Fruit fly (Drosophila melanogaster) whole organism, embryonic: Measurements from ENCODE around the gene Rsph3.
A peak's percentile ranks its signal among the peaks of the same experiment; 100 is the strongest.

Source experiments
- B-H1 ChIP-seq: fragments of 200-800 bp; sonication (Bioruptor generic); IDR thresholded peaks from 3 replicates; pipeline ENCODE4 v1.3.6; 2022; ENCODE audit warnings: missing biosample characterization, missing genetic modification characterization
- CG10209 ChIP-seq: fragments of 200-800 bp; sonication (Bioruptor generic); optimal IDR thresholded peaks from 3 replicates; lab custom pipeline; 2017; ENCODE audit warnings: missing biosample characterization, mild to moderate bottlenecking, missing genetic modification characterization, missing genetic modification reagents
- CG10543 ChIP-seq: fragments of 200-800 bp; sonication (Bioruptor generic); optimal IDR thresholded peaks from 3 replicates; lab custom pipeline; 2017; ENCODE audit warnings: missing biosample characterization, mild to moderate bottlenecking, missing genetic modification characterization, moderate library complexity
- CG11695 ChIP-seq: fragments of 200-800 bp; sonication (Bioruptor generic); IDR thresholded peaks from 3 replicates; pipeline ENCODE4 v1.3.6; 2022; ENCODE audit warnings: missing biosample characterization, missing genetic modification characterization
- CG11723 ChIP-seq: fragments of 200-800 bp; sonication (Bioruptor generic); optimal IDR thresholded peaks from 2 replicates; lab custom pipeline; 2017; ENCODE audit warnings: missing biosample characterization, mild to moderate bottlenecking, missing genetic modification characterization
- CG12104 ChIP-seq: fragments of 200-800 bp; sonication (Bioruptor generic); optimal IDR thresholded peaks from 3 replicates; lab custom pipeline; 2016; ENCODE audit warnings: missing biosample characterization, missing genetic modification characterization
- CG12155 ChIP-seq: fragments of 200-800 bp; sonication (Bioruptor generic); optimal IDR thresholded peaks from 3 replicates; lab custom pipeline; 2016; ENCODE audit warnings: missing biosample characterization, missing genetic modification characterization
- CG12659 ChIP-seq: fragments of 200-800 bp; sonication (Bioruptor generic); optimal IDR thresholded peaks from 3 replicates; lab custom pipeline; 2017; ENCODE audit warnings: mild to moderate bottlenecking, missing biosample characterization, missing genetic modification reagents, missing genetic modification characterization
- CG13424 ChIP-seq: fragments of 200-800 bp; sonication (Bioruptor generic); optimal IDR thresholded peaks from 2 replicates; lab custom pipeline; 2019; ENCODE audit warnings: missing biosample characterization, mild to moderate bottlenecking, missing genetic modification characterization, moderate library complexity
- CG14667 ChIP-seq: fragments of 200-800 bp; sonication (Bioruptor generic); IDR thresholded peaks from 2 replicates; pipeline ENCODE4 v1.3.6; 2022; ENCODE audit warnings: missing biosample characterization, missing genetic modification characterization
- CG17568 ChIP-seq: fragments of 200-800 bp; sonication (Bioruptor generic); optimal IDR thresholded peaks from 2 replicates; lab custom pipeline; 2018; ENCODE audit warnings: missing biosample characterization, mild to moderate bottlenecking, missing genetic modification characterization, moderate library complexity
- CG2120 ChIP-seq: fragments of 200-800 bp; sonication (Bioruptor generic); optimal IDR thresholded peaks from 3 replicates; lab custom pipeline; 2016; ENCODE audit warnings: missing biosample characterization, missing genetic modification characterization
- CG2712 ChIP-seq: fragments of 200-800 bp; optimal IDR thresholded peaks from 3 replicates; lab custom pipeline; 2019; ENCODE audit warnings: missing biosample characterization, mild to moderate bottlenecking, missing genetic modification characterization, moderate library complexity
- CG30403 ChIP-seq: fragments of 200-800 bp; sonication (Bioruptor generic); optimal IDR thresholded peaks from 3 replicates; lab custom pipeline; 2016; ENCODE audit warnings: missing biosample characterization, missing genetic modification characterization
- CG8944 ChIP-seq: fragments of 200-800 bp; sonication (Bioruptor generic); optimal IDR thresholded peaks from 3 replicates; lab custom pipeline; 2016; ENCODE audit warnings: missing biosample characterization, missing genetic modification characterization
- CG9437 ChIP-seq: fragments of 200-800 bp; sonication (Bioruptor generic); optimal IDR thresholded peaks from 2 replicates; lab custom pipeline; 2018; ENCODE audit warnings: missing biosample characterization, mild to moderate bottlenecking, missing genetic modification characterization
- CG9797 ChIP-seq: fragments of 200-800 bp; sonication (Bioruptor generic); optimal IDR thresholded peaks from 3 replicates; lab custom pipeline; 2018; ENCODE audit warnings: missing biosample characterization, mild to moderate bottlenecking, missing genetic modification characterization
- CG9817 ChIP-seq: fragments of 200-800 bp; sonication (Bioruptor generic); optimal IDR thresholded peaks from 2 replicates; lab custom pipeline; 2018; ENCODE audit warnings: missing biosample characterization, mild to moderate bottlenecking, missing genetic modification characterization, moderate library complexity
- Dp ChIP-seq: fragments of 200-800 bp; sonication (Bioruptor generic); optimal IDR thresholded peaks from 2 replicates; lab custom pipeline; 2018; ENCODE audit warnings: missing biosample characterization, mild to moderate bottlenecking, missing genetic modification characterization, moderate library complexity
- Fer2 ChIP-seq: fragments of 200-800 bp; sonication (Bioruptor generic); optimal IDR thresholded peaks from 2 replicates; lab custom pipeline; 2018; ENCODE audit warnings: missing biosample characterization, mild to moderate bottlenecking, missing genetic modification characterization, moderate library complexity
- Hr39 ChIP-seq: fragments of >200 bp; optimal IDR thresholded peaks from 2 replicates; lab custom pipeline; 2017
- MESR4 ChIP-seq: fragments of 200-800 bp; sonication (Bioruptor generic); optimal IDR thresholded peaks from 2 replicates; lab custom pipeline; 2018; ENCODE audit warnings: missing biosample characterization, mild to moderate bottlenecking, missing genetic modification characterization, moderate library complexity
- MTF-1 ChIP-seq: fragments of 200-800 bp; sonication (Bioruptor generic); optimal IDR thresholded peaks from 2 replicates; lab custom pipeline; 2018; ENCODE audit warnings: missing biosample characterization, mild to moderate bottlenecking, missing genetic modification characterization, borderline replicate concordance
- Mad ChIP-seq: fragments of 200-800 bp; sonication (Bioruptor generic); optimal IDR thresholded peaks from 2 replicates; lab custom pipeline; 2016; ENCODE audit warnings: missing biosample characterization, missing genetic modification characterization
- Max ChIP-seq: fragments of 200-800 bp; sonication (Bioruptor generic); optimal IDR thresholded peaks from 2 replicates; lab custom pipeline; 2016; ENCODE audit warnings: missing biosample characterization, mild to moderate bottlenecking, missing genetic modification characterization
- NC2β ChIP-seq: fragments of 200-800 bp; sonication (Bioruptor generic); optimal IDR thresholded peaks from 2 replicates; lab custom pipeline; 2016; ENCODE audit warnings: missing biosample characterization, missing genetic modification characterization
- Oaz ChIP-seq: fragments of 200-800 bp; sonication (Bioruptor generic); IDR thresholded peaks from 2 replicates; pipeline ENCODE4 v1.3.6; 2022; ENCODE audit warnings: missing biosample characterization, missing genetic modification characterization
- Sin3A ChIP-seq: fragments of >200 bp; optimal IDR thresholded peaks from 2 replicates; lab custom pipeline; 2018
- Xbp1 ChIP-seq: fragments of 200-800 bp; sonication (Bioruptor generic); optimal IDR thresholded peaks from 3 replicates; lab custom pipeline; 2016; ENCODE audit warnings: missing biosample characterization, mild to moderate bottlenecking, missing genetic modification characterization
- YL-1 ChIP-seq: fragments of 200-800 bp; sonication (Bioruptor generic); optimal IDR thresholded peaks from 3 replicates; lab custom pipeline; 2017; ENCODE audit warnings: missing biosample characterization, mild to moderate bottlenecking, missing genetic modification characterization
- abd-A ChIP-seq: fragments of 200-800 bp; sonication (Bioruptor generic); optimal IDR thresholded peaks from 3 replicates; lab custom pipeline; 2019; ENCODE audit warnings: missing biosample characterization, mild to moderate bottlenecking, missing genetic modification characterization, moderate library complexity
- bowl ChIP-seq: fragments of 200-800 bp; sonication (Bioruptor generic); IDR thresholded peaks from 2 replicates; pipeline ENCODE4 v1.3.6; 2022; ENCODE audit warnings: missing biosample characterization, missing genetic modification characterization
- cato ChIP-seq: fragments of 200-800 bp; sonication (Bioruptor generic); optimal IDR thresholded peaks from 2 replicates; lab custom pipeline; 2016; ENCODE audit warnings: missing biosample characterization, missing genetic modification characterization, borderline replicate concordance
- chm ChIP-seq: fragments of 200-800 bp; sonication (Bioruptor generic); IDR thresholded peaks from 2 replicates; pipeline ENCODE4 v1.3.6; 2022; ENCODE audit warnings: missing biosample characterization, missing genetic modification characterization
- ci ChIP-seq: fragments of 200-800 bp; sonication (Bioruptor generic); IDR thresholded peaks from 3 replicates; pipeline ENCODE4 v1.3.6; 2022; ENCODE audit warnings: missing biosample characterization, missing genetic modification characterization
- crc ChIP-seq: fragments of 200-800 bp; sonication (Bioruptor generic); optimal IDR thresholded peaks from 2 replicates; lab custom pipeline; 2016; ENCODE audit warnings: missing biosample characterization, missing genetic modification characterization
- ems ChIP-seq: fragments of 200-800 bp; sonication (Bioruptor generic); optimal IDR thresholded peaks from 3 replicates; lab custom pipeline; 2016; ENCODE audit warnings: missing biosample characterization, missing genetic modification characterization
- eve ChIP-seq, 2 experiments: fragments of >200 bp; optimal IDR thresholded peaks; 2 replicates each; lab custom pipeline; 2017; ENCODE audit warnings: missing biosample characterization in 2 of 2, missing genetic modification characterization in 2 of 2
- fd3F ChIP-seq: fragments of 200-800 bp; sonication (Bioruptor generic); optimal IDR thresholded peaks from 2 replicates; lab custom pipeline; 2018; ENCODE audit warnings: missing biosample characterization, mild to moderate bottlenecking, missing genetic modification characterization, moderate library complexity
- fd96Cb ChIP-seq: fragments of 200-800 bp; sonication (Bioruptor generic); optimal IDR thresholded peaks from 2 replicates; lab custom pipeline; 2018; ENCODE audit warnings: missing biosample characterization, mild to moderate bottlenecking, missing genetic modification characterization, moderate library complexity
- gce ChIP-seq: fragments of 200-800 bp; sonication (Bioruptor generic); IDR thresholded peaks from 3 replicates; pipeline ENCODE4 v1.3.6; 2022; ENCODE audit warnings: missing biosample characterization, missing genetic modification characterization
- hb ChIP-seq: fragments of 200-800 bp; sonication (Bioruptor generic); IDR thresholded peaks from 3 replicates; pipeline ENCODE4 v1.3.6; 2022; ENCODE audit warnings: missing biosample characterization, missing genetic modification characterization; ENCODE audit not compliant: partially characterized antibody
- ind ChIP-seq: fragments of 200-800 bp; sonication (Bioruptor generic); optimal IDR thresholded peaks from 3 replicates; lab custom pipeline; 2016; ENCODE audit warnings: missing biosample characterization, missing genetic modification characterization
- lab ChIP-seq: fragments of 200-800 bp; sonication (Bioruptor generic); optimal IDR thresholded peaks from 3 replicates; lab custom pipeline; 2017; ENCODE audit warnings: missing biosample characterization, missing genetic modification characterization, mild to moderate bottlenecking, moderate library complexity, missing genetic modification reagents
- mirr ChIP-seq: fragments of 200-800 bp; sonication (Bioruptor generic); optimal IDR thresholded peaks from 3 replicates; lab custom pipeline; 2018; ENCODE audit warnings: missing biosample characterization, mild to moderate bottlenecking, missing genetic modification characterization
- nau ChIP-seq: fragments of 200-800 bp; sonication (Bioruptor generic); optimal IDR thresholded peaks from 3 replicates; lab custom pipeline; 2017; ENCODE audit warnings: missing biosample characterization, mild to moderate bottlenecking, missing genetic modification characterization, missing genetic modification reagents
- nerfin-2 ChIP-seq: fragments of 200-800 bp; sonication (Bioruptor generic); IDR thresholded peaks from 2 replicates; pipeline ENCODE4 v1.3.6; 2022; ENCODE audit warnings: missing biosample characterization, missing genetic modification characterization; ENCODE audit not compliant: partially characterized antibody
- odd ChIP-seq: fragments of 200-800 bp; sonication (Bioruptor generic); optimal IDR thresholded peaks from 2 replicates; lab custom pipeline; 2017; ENCODE audit warnings: missing biosample characterization, mild to moderate bottlenecking, missing genetic modification characterization
- phol ChIP-seq: fragments of 200-800 bp; sonication (Bioruptor generic); optimal IDR thresholded peaks from 3 replicates; lab custom pipeline; 2018; ENCODE audit warnings: missing biosample characterization, mild to moderate bottlenecking, missing genetic modification characterization, moderate library complexity
- sens ChIP-seq: fragments of 200-800 bp; sonication (Bioruptor generic); peaks from one replicate; lab custom pipeline; 2016; ENCODE audit warnings: missing biosample characterization, missing genetic modification characterization
- tna ChIP-seq: fragments of 200-800 bp; sonication (Bioruptor generic); IDR thresholded peaks from 2 replicates; pipeline ENCODE4 v1.3.6; 2022; ENCODE audit warnings: missing biosample characterization, missing genetic modification characterization; ENCODE audit not compliant: partially characterized antibody

Rsph3 gene

dm6 chr3L:6742974-6743345, 20.1 kb downstream of the Rsph3 start, which contains the start of gene dikar (continued):
- no peak for TF ChIP-seq CG17568 (GFP tag; lab: Kevin White, UChicago)
- TF ChIP-seq ind (GFP tag; lab: Kevin White, UChicago), result peak; percentile 37
- TF ChIP-seq Sin3A (lab: Kevin White, UChicago), result no peak
- peak; percentile 48; the same call in 1 of the 2 replicates for TF ChIP-seq chm
- no peak; the same call in 2 of the 3 replicates for TF ChIP-seq B-H1 (GFP tag; lab: Robert Waterston, UW)
- no peak for TF ChIP-seq CG11723 (GFP tag; lab: Kevin White, UChicago)
- TF ChIP-seq abd-A (tag; lab: Kevin White, UChicago), result no peak
- no peak for TF ChIP-seq bowl (GFP tag; lab: Robert Waterston, UW)
- no peak for TF ChIP-seq gce (GFP tag; lab: Robert Waterston, UW)
- peak; percentile 48 for TF ChIP-seq ems (GFP tag; lab: Kevin White, UChicago)
- no peak for TF ChIP-seq Dp (GFP tag; lab: Kevin White, UChicago)
- no peak for TF ChIP-seq YL-1
- TF ChIP-seq CG9437 (GFP tag; lab: Kevin White, UChicago), result peak; percentile 67
- TF ChIP-seq phol, result peak; percentile 41
- peak; percentile 67 for TF ChIP-seq CG2120 (GFP tag; lab: Kevin White, UChicago)
- peak; percentile 23 for TF ChIP-seq fd3F (GFP tag; lab: Kevin White, UChicago)
- 0 out of 2 replicates have a peak, but pooled peaks have one; percentile 8 for TF ChIP-seq Oaz
- no peak for TF ChIP-seq eve (GFP tag; optimal IDR thresholded peaks at IDR 0.05; lab: Kevin White, UChicago)
- no peak for TF ChIP-seq CG9797 (GFP tag; lab: Kevin White, UChicago)
- TF ChIP-seq Max (GFP tag; lab: Kevin White, UChicago), result no peak
- no peak for TF ChIP-seq MTF-1 (GFP tag; lab: Kevin White, UChicago)
- peak; percentile 58 for TF ChIP-seq tna (GFP tag; lab: Robert Waterston, UW)
- TF ChIP-seq Xbp1 (GFP tag; lab: Kevin White, UChicago), result peak; percentile 65
- no peak for TF ChIP-seq fd96Cb
- no peak for TF ChIP-seq crc (GFP tag; lab: Kevin White, UChicago)
- TF ChIP-seq Fer2 (tag; lab: Kevin White, UChicago), result peak; percentile 38
- no peak for TF ChIP-seq lab (GFP tag; lab: Kevin White, UChicago)
- peak; percentile 61; the same call in 1 of the 3 replicates for TF ChIP-seq ci
- TF ChIP-seq CG30403 (GFP tag; lab: Kevin White, UChicago), result peak; percentile 71
- peak; percentile 70 for TF ChIP-seq hb (GFP tag; lab: Robert Waterston, UW)
- TF ChIP-seq MESR4, result peak; percentile 94
- TF ChIP-seq CG14667 (GFP tag; lab: Robert Waterston, UW), result peak; percentile 41; the same call in 1 of the 2 replicates
- TF ChIP-seq CG9817, result peak; percentile 73
- TF ChIP-seq CG8944 (GFP tag; lab: Kevin White, UChicago), result peak; percentile 37
- peak; percentile 37 for TF ChIP-seq CG2712 (tag; lab: Kevin White, UChicago)
- TF ChIP-seq CG11695 (GFP tag; lab: Robert Waterston, UW), result 0 out of 3 replicates have a peak, but pooled peaks have one; percentile 18
- no peak for TF ChIP-seq mirr (GFP tag; lab: Kevin White, UChicago)
- TF ChIP-seq nerfin-2 (GFP tag; lab: Robert Waterston, UW), result peak; percentile 43
- peak; percentile 62 for TF ChIP-seq CG13424 (tag; lab: Kevin White, UChicago)
- TF ChIP-seq sens, result peak; percentile 65
- TF ChIP-seq nau (GFP tag; lab: Kevin White, UChicago), result no peak
- TF ChIP-seq CG12104 (GFP tag; lab: Kevin White, UChicago), result no peak
- TF ChIP-seq NC2β (GFP tag; lab: Kevin White, UChicago), result no peak
- no peak for TF ChIP-seq CG10209 (GFP tag; lab: Kevin White, UChicago)
- peak; percentile 31 for TF ChIP-seq CG10543
- TF ChIP-seq odd, result no peak
- peak; percentile 34 for TF ChIP-seq CG12155 (GFP tag; lab: Kevin White, UChicago)
- TF ChIP-seq Hr39 (lab: Kevin White, UChicago), result no peak
- no peak for TF ChIP-seq Mad (GFP tag; lab: Kevin White, UChicago)
- peak; percentile 40 for TF ChIP-seq CG12659
- no peak for TF ChIP-seq cato (GFP tag; lab: Kevin White, UChicago)
